Worm (Caenorhabditis elegans) whole organism, L4 larva: Measurements from ENCODE around the gene tor-2.

Experiments used
- D1046.2 ChIP-seq: fragments of 200-800 bp; sonication (Bioruptor generic); IDR thresholded peaks from 2 replicates; pipeline ENCODE4 v1.3.6; 2022; ENCODE audit warnings: missing genetic modification characterization, missing compliant biosample characterization
- T20F7.1 ChIP-seq: fragments of 200-800 bp; sonication (Bioruptor generic); optimal IDR thresholded peaks from 2 replicates; lab custom pipeline; 2018; ENCODE audit warnings: mild to moderate bottlenecking, missing genetic modification characterization, missing compliant biosample characterization
- T26A8.4 ChIP-seq: fragments of 200-800 bp; sonication (Bioruptor generic); IDR thresholded peaks from 2 replicates; pipeline ENCODE4 v1.3.6; 2022; ENCODE audit warnings: missing genetic modification characterization, missing compliant biosample characterization
- Y5F2A.4 ChIP-seq: fragments of 200-800 bp; sonication (Bioruptor generic); optimal IDR thresholded peaks from 2 replicates; lab custom pipeline; 2018; ENCODE audit warnings: mild to moderate bottlenecking, missing genetic modification characterization, missing compliant biosample characterization
- aha-1 ChIP-seq: fragments of 150-350 bp; peaks from one replicate; lab custom pipeline; 2014; ENCODE audit warnings: missing biosample characterization, missing genetic modification characterization
- arid-1 ChIP-seq: fragments of 200-800 bp; sonication (Bioruptor generic); conservative IDR thresholded peaks from 2 replicates; pipeline ENCODE4 v1.3.6; 2022; ENCODE audit warnings: missing genetic modification reagents, missing genetic modification characterization, missing compliant biosample characterization
- ceh-28 ChIP-seq: fragments of 150-350 bp; optimal IDR thresholded peaks from 2 replicates; lab custom pipeline; 2014; ENCODE audit warnings: missing biosample characterization, missing genetic modification reagents, missing genetic modification characterization
- ceh-32 ChIP-seq: sonication (generic microtip); optimal IDR thresholded peaks from 2 replicates; lab custom pipeline; 2016; ENCODE audit warnings: mild to moderate bottlenecking, missing genetic modification characterization, missing compliant biosample characterization; ENCODE audit not compliant: poor library complexity
- ceh-44 ChIP-seq: fragments of 200-800 bp; sonication (Bioruptor generic); IDR thresholded peaks from 2 replicates; pipeline ENCODE4 v1.3.6; 2022; ENCODE audit warnings: missing genetic modification reagents, missing genetic modification characterization, missing compliant biosample characterization
- ceh-62 ChIP-seq: sonication (generic microtip); optimal IDR thresholded peaks from 2 replicates; lab custom pipeline; 2017; ENCODE audit warnings: missing biosample characterization, missing genetic modification characterization
- ctbp-1 ChIP-seq: fragments of 200-800 bp; sonication (Bioruptor generic); IDR thresholded peaks from 2 replicates; pipeline ENCODE4 v1.3.6; 2022; ENCODE audit warnings: missing genetic modification reagents, missing genetic modification characterization, missing compliant biosample characterization
- daf-16 ChIP-seq, 3 experiments: sonication (generic microtip); optimal IDR thresholded peaks; 2 replicates each; lab custom pipeline; 2016 to 2017; ENCODE audit warnings: missing genetic modification characterization in 3 of 3, missing genetic modification reagents in 3 of 3, mild to moderate bottlenecking in 2 of 3, missing compliant biosample characterization in 2 of 3, missing biosample characterization in 1 of 3, moderate library complexity in 1 of 3
- dve-1 ChIP-seq: sonication (generic microtip); optimal IDR thresholded peaks from 2 replicates; lab custom pipeline; 2017; ENCODE audit warnings: antibody characterized with exemption, mild to moderate bottlenecking, missing genetic modification characterization, missing compliant biosample characterization; ENCODE audit not compliant: insufficient read depth
- fkh-10 ChIP-seq: fragments of 150-350 bp; optimal IDR thresholded peaks from 2 replicates; lab custom pipeline; 2014; ENCODE audit warnings: missing biosample characterization, missing genetic modification reagents, missing genetic modification characterization
- fos-1 ChIP-seq: fragments of 150-350 bp; optimal IDR thresholded peaks from 2 replicates; lab custom pipeline; 2014; ENCODE audit warnings: missing biosample characterization, missing genetic modification characterization
- gei-8 ChIP-seq: fragments of 200-800 bp; sonication (Bioruptor generic); optimal IDR thresholded peaks from 2 replicates; lab custom pipeline; 2018; ENCODE audit warnings: mild to moderate bottlenecking, missing genetic modification characterization, missing compliant biosample characterization
- hif-1 ChIP-seq, 2 experiments: sonication (generic microtip); optimal IDR thresholded peaks; 2 replicates each; lab custom pipeline; 2016 to 2017; ENCODE audit warnings: missing compliant biosample characterization in 2 of 2, missing genetic modification characterization in 2 of 2, missing genetic modification reagents in 2 of 2, missing genotype in 2 of 2, mild to moderate bottlenecking in 1 of 2
- lin-29 ChIP-seq: fragments of 200-800 bp; sonication (Bioruptor generic); IDR thresholded peaks from 2 replicates; pipeline ENCODE4 v1.3.6; 2022; ENCODE audit warnings: missing genetic modification reagents, missing genetic modification characterization, missing compliant biosample characterization
- lin-38 ChIP-seq: fragments of 200-800 bp; sonication (Bioruptor generic); IDR thresholded peaks from 2 replicates; pipeline ENCODE4 v1.3.6; 2022; ENCODE audit warnings: missing genetic modification reagents, missing genetic modification characterization, missing compliant biosample characterization
- lsy-2 ChIP-seq, 2 experiments: fragments of 150-350 bp in 1 of 2; sonication (generic microtip) in 1 of 2; optimal IDR thresholded peaks; 2 replicates each; lab custom pipeline; 2014 to 2017; ENCODE audit warnings: missing biosample characterization in 2 of 2, missing genetic modification characterization in 2 of 2
- mdl-1 ChIP-seq, 2 experiments: fragments of 150-350 bp in 1 of 2; sonication (generic microtip) in 1 of 2; optimal IDR thresholded peaks; 2 replicates each; lab custom pipeline; 2014 to 2017; ENCODE audit warnings: missing biosample characterization in 2 of 2, missing genetic modification characterization in 2 of 2
- mxl-3 ChIP-seq: fragments of 200-800 bp; sonication (Bioruptor generic); optimal IDR thresholded peaks from 2 replicates; lab custom pipeline; 2018; ENCODE audit warnings: mild to moderate bottlenecking, missing genetic modification characterization, missing compliant biosample characterization
- nhr-28 ChIP-seq: fragments of 150-350 bp; optimal IDR thresholded peaks from 2 replicates; lab custom pipeline; 2014; ENCODE audit warnings: missing biosample characterization, missing genetic modification characterization
- nhr-6 ChIP-seq: fragments of 150-350 bp; optimal IDR thresholded peaks from 2 replicates; lab custom pipeline; 2014; ENCODE audit warnings: missing biosample characterization, missing genetic modification characterization
- nhr-77 ChIP-seq: fragments of 150-350 bp; optimal IDR thresholded peaks from 2 replicates; lab custom pipeline; 2014; ENCODE audit warnings: missing biosample characterization, missing genetic modification characterization
- pha-4 ChIP-seq, 2 experiments: fragments of 150-350 bp in 1 of 2; fragments of 200-800 bp in 1 of 2; sonication (Bioruptor generic) in 1 of 2; IDR thresholded peaks in 1 of 2; optimal IDR thresholded peaks in 1 of 2; 2 replicates each; pipeline versions ENCODE4 v1.3.6 to Lab custom; 2014 to 2022; ENCODE audit warnings: missing genetic modification characterization in 2 of 2, missing genetic modification reagents in 2 of 2, missing biosample characterization in 1 of 2, missing compliant biosample characterization in 1 of 2
- php-3 ChIP-seq: fragments of 200-800 bp; sonication (Bioruptor generic); IDR thresholded peaks from 2 replicates; pipeline ENCODE4 v1.3.6; 2022; ENCODE audit warnings: missing genetic modification reagents, missing genetic modification characterization, missing compliant biosample characterization
- sdz-12 ChIP-seq: fragments of 200-800 bp; sonication (Bioruptor generic); optimal IDR thresholded peaks from 2 replicates; lab custom pipeline; 2018; ENCODE audit warnings: mild to moderate bottlenecking, missing genetic modification characterization, missing compliant biosample characterization
- snpc-1.2 ChIP-seq: fragments of 200-800 bp; sonication (Bioruptor generic); IDR thresholded peaks from 2 replicates; pipeline ENCODE4 v1.3.6; 2022; ENCODE audit warnings: missing genetic modification reagents, missing genetic modification characterization, missing compliant biosample characterization
- tra-1 ChIP-seq: fragments of 200-800 bp; sonication (Bioruptor generic); IDR thresholded peaks from 2 replicates; pipeline ENCODE4 v1.3.6; 2022; ENCODE audit warnings: missing genetic modification reagents, missing genetic modification characterization, missing compliant biosample characterization
- unc-130 ChIP-seq: sonication (generic microtip); optimal IDR thresholded peaks from 2 replicates; lab custom pipeline; 2016; ENCODE audit warnings: missing genetic modification reagents, missing genetic modification characterization, missing compliant biosample characterization
- unc-62 ChIP-seq, 3 experiments: fragments of 150-350 bp in 1 of 3; sonication (generic microtip); optimal IDR thresholded peaks in 2 of 3; peaks in 1 of 3; 1 replicate in 1 of 3; 2 replicates in 2 of 3; lab custom pipeline; 2014 to 2017; ENCODE audit warnings: missing biosample characterization in 3 of 3, missing genetic modification characterization in 3 of 3, missing genetic modification reagents in 3 of 3, missing genotype in 1 of 3
- vab-7 ChIP-seq: fragments of 200-800 bp; sonication (Bioruptor generic); IDR thresholded peaks from 2 replicates; pipeline ENCODE4 v1.3.6; 2022; ENCODE audit warnings: missing genetic modification reagents, missing genetic modification characterization, missing compliant biosample characterization
- zip-11 ChIP-seq: fragments of 200-800 bp; sonication (Bioruptor generic); IDR thresholded peaks from 2 replicates; pipeline ENCODE4 v1.3.6; 2022; ENCODE audit warnings: missing genetic modification characterization, missing compliant biosample characterization
- ztf-11 ChIP-seq: fragments of 150-350 bp; optimal IDR thresholded peaks from 2 replicates; lab custom pipeline; 2014; ENCODE audit warnings: missing biosample characterization, missing genetic modification characterization

The tor-2 gene

ce11 chrIV:13979797-13980459 lies 4.0 kb downstream of the tor-2 start, which contains the start of gene dnbp-1 (continued):
- TF ChIP-seq php-3 (GFP tag; lab: Robert Waterston, UW) = no peak
- peak in 1 of 2 experiments; percentile 2 for TF ChIP-seq mdl-1 (tag; optimal IDR thresholded peaks at IDR 0.05; lab: Kevin White, UChicago)
- peak; percentile 45 for TF ChIP-seq ceh-28 (tag; lab: Kevin White, UChicago)
- TF ChIP-seq gei-8 = no peak
- no peak for TF ChIP-seq sdz-12 (GFP tag; lab: Kevin White, UChicago)
- TF ChIP-seq tra-1 = 0 out of 2 replicates have a peak, but pooled peaks have one; percentile 35
- TF ChIP-seq lsy-2 (tag; optimal IDR thresholded peaks at IDR 0.05; lab: Kevin White, UChicago) = peak in 1 of 2 experiments; percentile 46
- TF ChIP-seq T26A8.4 (GFP tag; lab: Robert Waterston, UW) = no peak
- peak; percentile 76 for TF ChIP-seq nhr-77 (tag; lab: Kevin White, UChicago)
- no peak; the same call in 1 of the 2 replicates for TF ChIP-seq ctbp-1 (GFP tag; lab: Robert Waterston, UW)
- no peak for TF ChIP-seq ztf-11 (tag; lab: Kevin White, UChicago)
- peak in 1 of 2 experiments; percentile 99 for TF ChIP-seq unc-62 (GFP tag; optimal IDR thresholded peaks at IDR 0.05 in 1 of 2; lab: Kevin White, UChicago)
- TF ChIP-seq unc-62 (tag; optimal IDR thresholded peaks at IDR 0.05; lab: Kevin White, UChicago) = no peak
- TF ChIP-seq nhr-28 (tag; lab: Kevin White, UChicago) = peak; percentile 79
- peak; percentile 73 for TF ChIP-seq mxl-3 (GFP tag; lab: Kevin White, UChicago)
- peak; percentile 79 for TF ChIP-seq nhr-6
- TF ChIP-seq pha-4 (GFP tag; IDR thresholded peaks at IDR 0.05; lab: Robert Waterston, UW) = no peak
- TF ChIP-seq pha-4 (tag; optimal IDR thresholded peaks at IDR 0.05; lab: Kevin White, UChicago) = peak; percentile 55
- TF ChIP-seq ceh-32 = no peak
- no peak for TF ChIP-seq zip-11 (GFP tag; lab: Robert Waterston, UW)
- no peak for TF ChIP-seq ceh-62 (tag; lab: Kevin White, UChicago)
- TF ChIP-seq aha-1 (tag; lab: Kevin White, UChicago) = no peak
- no peak for TF ChIP-seq ceh-44 (GFP tag; lab: Robert Waterston, UW)
- TF ChIP-seq daf-16 (GFP tag; optimal IDR thresholded peaks at IDR 0.05; lab: Kevin White, UChicago) = peak in 1 of 2 experiments; percentile 6
- TF ChIP-seq daf-16 (tag; optimal IDR thresholded peaks at IDR 0.05; lab: Kevin White, UChicago) = no peak
- TF ChIP-seq vab-7 (GFP tag; lab: Robert Waterston, UW) = no peak
- no peak for TF ChIP-seq hif-1 (tag; optimal IDR thresholded peaks at IDR 0.05; lab: Kevin White, UChicago)
- peak; percentile 92 for TF ChIP-seq lin-38 (GFP tag; lab: Robert Waterston, UW)
- no peak for TF ChIP-seq arid-1 (GFP tag; lab: Robert Waterston, UW)
- peak; percentile 50 for TF ChIP-seq dve-1
- TF ChIP-seq D1046.2 (GFP tag; lab: Robert Waterston, UW) = no peak
- TF ChIP-seq unc-130 (GFP tag; lab: Kevin White, UChicago) = no peak
- TF ChIP-seq Y5F2A.4 = no peak
- TF ChIP-seq lin-29 = no peak
- peak; percentile 64 for TF ChIP-seq fkh-10 (GFP tag; lab: Kevin White, UChicago)
- no peak for TF ChIP-seq fos-1
- TF ChIP-seq T20F7.1 (GFP tag; lab: Kevin White, UChicago) = no peak

ce11 chrIV:13965535-13965934 lies 18.4 kb downstream of the tor-2 start:
- TF ChIP-seq aha-1 (tag; lab: Kevin White, UChicago) (peak; percentile 72), snpc-1.2 (GFP tag; lab: Robert Waterston, UW) (peak; percentile 91)

ce11 chrIV:13954578-13954977 lies 29.4 kb downstream of the tor-2 start:
- no peak for TF ChIP-seq ztf-11 (tag; lab: Kevin White, UChicago)
- peak; percentile 67; the same call in 1 of the 2 replicates for TF ChIP-seq snpc-1.2 (GFP tag; lab: Robert Waterston, UW)
